Worm (Caenorhabditis elegans) whole organism, late embryonic: ENCODE measurements around the gene srh-269.

Source experiments
- C38D4.7 ChIP-seq: fragments of 200-800 bp; sonication (Bioruptor generic); optimal IDR thresholded peaks from 2 replicates; lab custom pipeline; 2018; ENCODE audit warnings: mild to moderate bottlenecking, missing genetic modification characterization, moderate library complexity, missing compliant biosample characterization
- F13H6.1 ChIP-seq: sonication (generic microtip); optimal IDR thresholded peaks from 2 replicates; lab custom pipeline; 2016; ENCODE audit warnings: missing genetic modification characterization, missing compliant biosample characterization
- K02D7.2 ChIP-seq: sonication (generic microtip); optimal IDR thresholded peaks from 2 replicates; lab custom pipeline; 2017; ENCODE audit warnings: mild to moderate bottlenecking, missing genetic modification characterization, missing compliant biosample characterization
- K09A11.1 ChIP-seq: sonication (generic microtip); optimal IDR thresholded peaks from 2 replicates; lab custom pipeline; 2017; ENCODE audit warnings: antibody characterized with exemption, mild to moderate bottlenecking, missing genetic modification characterization, missing compliant biosample characterization; ENCODE audit not compliant: insufficient read depth
- Y22D7AL.16 ChIP-seq: sonication (generic microtip); optimal IDR thresholded peaks from 2 replicates; lab custom pipeline; 2016; ENCODE audit warnings: missing genetic modification characterization, missing compliant biosample characterization
- ahr-1 ChIP-seq: sonication (generic microtip); optimal IDR thresholded peaks from 2 replicates; lab custom pipeline; 2016; ENCODE audit warnings: missing genetic modification characterization, missing compliant biosample characterization
- ceh-14 ChIP-seq: sonication (generic microtip); optimal IDR thresholded peaks from 2 replicates; lab custom pipeline; 2016; ENCODE audit warnings: missing genotype, missing genetic modification characterization, missing compliant biosample characterization
- ceh-18 ChIP-seq: sonication (generic microtip); optimal IDR thresholded peaks from 2 replicates; lab custom pipeline; 2016; ENCODE audit warnings: missing genetic modification characterization, missing compliant biosample characterization
- ceh-22 ChIP-seq: sonication (generic microtip); optimal IDR thresholded peaks from 2 replicates; lab custom pipeline; 2017; ENCODE audit warnings: missing biosample characterization, missing genetic modification characterization
- ceh-31 ChIP-seq: sonication (generic microtip); optimal IDR thresholded peaks from 2 replicates; lab custom pipeline; 2016; ENCODE audit warnings: missing genetic modification characterization, missing compliant biosample characterization
- elt-2 ChIP-seq: sonication (generic microtip); optimal IDR thresholded peaks from 2 replicates; lab custom pipeline; 2016; ENCODE audit warnings: missing genetic modification reagents, missing genetic modification characterization, missing compliant biosample characterization
- elt-4 ChIP-seq: sonication (generic microtip); optimal IDR thresholded peaks from 2 replicates; lab custom pipeline; 2016; ENCODE audit warnings: missing genetic modification characterization, missing compliant biosample characterization
- ets-4 ChIP-seq: sonication (generic microtip); optimal IDR thresholded peaks from 2 replicates; lab custom pipeline; 2016; ENCODE audit warnings: missing genetic modification characterization, missing compliant biosample characterization
- eyg-1 ChIP-seq: sonication (generic microtip); optimal IDR thresholded peaks from 2 replicates; lab custom pipeline; 2016; ENCODE audit warnings: missing genotype, missing genetic modification characterization, missing compliant biosample characterization
- gmeb-2 ChIP-seq: sonication (generic microtip); optimal IDR thresholded peaks from 2 replicates; lab custom pipeline; 2016; ENCODE audit warnings: missing genetic modification characterization, inconsistent platforms, missing compliant biosample characterization
- hlh-30 ChIP-seq: sonication (generic microtip); optimal IDR thresholded peaks from 2 replicates; lab custom pipeline; 2017; ENCODE audit warnings: antibody characterized with exemption, missing genetic modification characterization, missing compliant biosample characterization; ENCODE audit not compliant: insufficient read depth
- hlh-8 ChIP-seq: sonication (generic microtip); optimal IDR thresholded peaks from 2 replicates; lab custom pipeline; 2016; ENCODE audit warnings: missing genotype, missing genetic modification characterization, missing compliant biosample characterization
- lim-6 ChIP-seq: sonication (generic microtip); optimal IDR thresholded peaks from 2 replicates; lab custom pipeline; 2016; ENCODE audit warnings: missing genetic modification characterization, missing compliant biosample characterization
- lin-11 ChIP-seq: fragments of 200-800 bp; sonication (Bioruptor generic); optimal IDR thresholded peaks from 2 replicates; lab custom pipeline; 2018; ENCODE audit warnings: mild to moderate bottlenecking, missing genetic modification characterization, missing compliant biosample characterization
- madf-2 ChIP-seq: sonication (generic microtip); optimal IDR thresholded peaks from 2 replicates; lab custom pipeline; 2017; ENCODE audit warnings: missing genetic modification characterization, missing compliant biosample characterization
- nhr-11 ChIP-seq: fragments of 150-350 bp; optimal IDR thresholded peaks from 2 replicates; lab custom pipeline; 2014; ENCODE audit warnings: missing biosample characterization, missing genetic modification characterization
- npax-4 ChIP-seq: sonication (generic microtip); optimal IDR thresholded peaks from 2 replicates; lab custom pipeline; 2016; ENCODE audit warnings: missing genetic modification characterization, missing compliant biosample characterization
- pag-3 ChIP-seq: sonication (generic microtip); optimal IDR thresholded peaks from 2 replicates; lab custom pipeline; 2016; ENCODE audit warnings: missing compliant biosample characterization, missing genetic modification characterization, borderline replicate concordance
- pat-9 ChIP-seq: fragments of 200-800 bp; sonication (Bioruptor generic); optimal IDR thresholded peaks from 2 replicates; lab custom pipeline; 2018; ENCODE audit warnings: mild to moderate bottlenecking, missing genetic modification characterization, moderate library complexity, missing compliant biosample characterization
- pha-4 ChIP-seq: fragments of 150-350 bp; optimal IDR thresholded peaks from 2 replicates; lab custom pipeline; 2018; ENCODE audit warnings: missing biosample characterization, missing genetic modification reagents, missing genetic modification characterization
- pqm-1 ChIP-seq: sonication (generic microtip); optimal IDR thresholded peaks from 2 replicates; lab custom pipeline; 2016; ENCODE audit warnings: missing genetic modification characterization, missing compliant biosample characterization
- pros-1 ChIP-seq: fragments of 150-350 bp; optimal IDR thresholded peaks from 2 replicates; lab custom pipeline; 2014; ENCODE audit warnings: missing biosample characterization, missing genetic modification reagents, missing genetic modification characterization
- sdc-2 ChIP-seq: sonication (generic microtip); optimal IDR thresholded peaks from 2 replicates; lab custom pipeline; 2016; ENCODE audit warnings: missing genotype, missing genetic modification characterization, missing compliant biosample characterization
- sox-4 ChIP-seq: sonication (generic microtip); optimal IDR thresholded peaks from 2 replicates; lab custom pipeline; 2017; ENCODE audit warnings: mild to moderate bottlenecking, missing genetic modification characterization, inconsistent platforms, missing compliant biosample characterization
- syd-9 ChIP-seq: sonication (generic microtip); optimal IDR thresholded peaks from 2 replicates; lab custom pipeline; 2016; ENCODE audit warnings: mild to moderate bottlenecking, missing genetic modification characterization, moderate library complexity, missing compliant biosample characterization
- tbx-2 ChIP-seq: sonication (generic microtip); optimal IDR thresholded peaks from 2 replicates; lab custom pipeline; 2016; ENCODE audit warnings: missing genetic modification characterization, missing compliant biosample characterization
- tbx-7 ChIP-seq: sonication (generic microtip); optimal IDR thresholded peaks from 2 replicates; lab custom pipeline; 2016; ENCODE audit warnings: missing genotype, missing genetic modification characterization, missing compliant biosample characterization
- ttx-3 ChIP-seq: sonication (generic microtip); optimal IDR thresholded peaks from 2 replicates; lab custom pipeline; 2016; ENCODE audit warnings: missing genetic modification reagents, missing genetic modification characterization, missing compliant biosample characterization
- unc-3 ChIP-seq, 2 experiments: fragments of 200-800 bp in 1 of 2; sonication (Bioruptor generic) in 1 of 2; sonication (generic microtip) in 1 of 2; conservative IDR thresholded peaks in 1 of 2; optimal IDR thresholded peaks in 1 of 2; 2 replicates each; pipeline versions ENCODE4 v1.3.6 to Lab custom; 2016 to 2022; ENCODE audit warnings: missing compliant biosample characterization in 2 of 2, missing genetic modification characterization in 2 of 2, missing genetic modification reagents in 1 of 2
- unc-42 ChIP-seq: sonication (generic microtip); optimal IDR thresholded peaks from 2 replicates; lab custom pipeline; 2016; ENCODE audit warnings: missing genotype, missing genetic modification characterization, missing compliant biosample characterization
- unc-86 ChIP-seq: sonication (generic microtip); optimal IDR thresholded peaks from 2 replicates; lab custom pipeline; 2016; ENCODE audit warnings: missing genetic modification characterization, missing compliant biosample characterization
- ztf-16 ChIP-seq: sonication (generic microtip); optimal IDR thresholded peaks from 2 replicates; lab custom pipeline; 2017; ENCODE audit warnings: missing genetic modification characterization, missing compliant biosample characterization

Gene srh-269

DNA sequence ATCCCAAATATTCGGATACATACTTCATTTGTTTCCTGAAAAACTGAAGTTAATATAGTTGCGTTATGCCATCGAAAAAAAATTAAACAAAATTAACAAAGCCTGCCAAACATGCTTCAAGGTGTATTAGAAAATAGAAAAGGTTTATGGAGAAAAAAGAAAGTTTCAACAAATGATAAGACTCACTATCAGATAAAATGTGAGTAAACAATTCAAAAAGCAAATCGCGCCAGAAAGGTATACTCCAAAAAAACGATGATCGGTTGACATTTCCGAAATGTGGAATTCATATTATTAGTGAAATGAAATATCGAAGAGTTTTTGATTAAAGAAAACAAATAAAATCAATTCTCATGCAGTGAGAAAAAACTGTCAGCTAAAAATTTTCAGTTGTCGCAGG, 29.0 kb upstream of the srh-269 start, which contains the start of gene Y70C5A.3:
Gene Y70C5A.3, minus strand, starts transcription at position 50 of the 400 bp plus-strand sequence.
- TF ChIP-seq ceh-31 (tag; lab: Kevin White, UChicago) (no peak), K09A11.1 (tag; lab: Kevin White, UChicago) (no peak), F13H6.1 (tag; lab: Kevin White, UChicago) (no peak), K02D7.2 (tag; lab: Kevin White, UChicago) (no peak), ztf-16 (tag; lab: Kevin White, UChicago) (no peak), sdc-2 (tag; lab: Kevin White, UChicago) (no peak), ceh-18 (no peak), tbx-7 (tag; lab: Kevin White, UChicago) (no peak), ceh-14 (tag; lab: Kevin White, UChicago) (no peak), gmeb-2 (tag; lab: Kevin White, UChicago) (no peak), elt-2 (no peak), eyg-1 (tag; lab: Kevin White, UChicago) (no peak), unc-86 (tag; lab: Kevin White, UChicago) (no peak), Y22D7AL.16 (tag; lab: Kevin White, UChicago) (no peak), C38D4.7 (GFP tag; lab: Kevin White, UChicago) (no peak)

DNA sequence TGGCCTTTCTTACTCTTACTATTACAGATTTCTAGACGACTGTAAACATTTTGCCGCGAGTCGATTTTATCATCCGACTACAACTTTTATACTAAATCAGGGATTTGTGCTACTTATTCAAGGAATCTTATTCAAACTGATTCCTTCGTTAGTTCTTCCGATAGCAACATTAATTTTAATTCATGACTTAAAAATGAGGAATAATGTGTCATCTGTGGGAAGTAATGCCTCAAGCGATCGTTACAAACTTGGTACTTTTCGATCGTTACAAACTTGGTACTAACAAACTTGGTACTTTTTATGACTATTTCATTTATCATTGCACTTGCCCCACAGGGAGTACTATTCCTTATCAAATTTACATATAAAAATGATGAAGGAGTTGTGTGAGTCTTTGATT, 25.6 kb upstream of the srh-269 start, which contains the start of gene Y70C5A.4:
Gene Y70C5A.4, plus strand, starts transcription at position 301 of the 400 bp plus-strand sequence.
- TF ChIP-seq pha-4 (tag; lab: Kevin White, UChicago) (no peak), nhr-11 (tag; lab: Kevin White, UChicago) (no peak), pros-1 (tag; lab: Kevin White, UChicago) (no peak), C38D4.7 (GFP tag; lab: Kevin White, UChicago) (no peak), ets-4 (tag; lab: Kevin White, UChicago) (no peak)

DNA sequence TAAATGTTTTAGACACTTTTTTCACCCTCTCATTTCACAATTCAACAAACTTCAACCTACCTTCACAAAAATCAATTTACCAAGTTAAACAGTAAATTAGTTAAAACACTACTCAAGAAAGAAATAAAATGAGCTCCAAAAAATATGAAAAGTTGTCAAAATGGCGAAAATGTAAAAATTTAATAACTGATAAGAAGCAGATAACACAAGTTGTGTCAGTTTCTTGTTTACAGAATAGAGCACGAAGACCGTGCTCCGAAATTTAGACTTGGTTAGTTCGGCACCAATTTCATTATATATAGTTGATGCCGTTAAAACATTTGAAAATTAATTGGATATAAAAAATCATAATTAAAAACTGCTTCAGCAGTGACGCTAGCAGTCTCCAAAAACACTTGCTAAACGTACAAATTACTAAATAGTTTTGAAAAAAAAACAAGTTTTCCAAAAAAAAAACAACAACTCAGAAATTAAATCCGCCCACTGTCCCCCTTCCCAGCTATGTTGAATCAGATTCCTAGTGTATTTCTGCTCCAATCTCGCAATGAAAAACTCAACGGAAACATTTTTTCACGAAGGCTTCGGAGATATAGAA, 19.0 kb upstream of the srh-269 start, which contains the start of gene srw-54:
Gene srw-54, plus strand, starts transcription at position 545 of the 595 bp plus-strand sequence.
- no peak for TF ChIP-seq nhr-11 (tag; lab: Kevin White, UChicago)
- TF ChIP-seq unc-42 (tag; lab: Kevin White, UChicago) = no peak
- TF ChIP-seq Y22D7AL.16 (tag; lab: Kevin White, UChicago) = no peak
- TF ChIP-seq ets-4 (tag; lab: Kevin White, UChicago) = no peak
- no peak for TF ChIP-seq pqm-1
- no peak for TF ChIP-seq sdc-2 (tag; lab: Kevin White, UChicago)
- TF ChIP-seq hlh-30 (tag; lab: Kevin White, UChicago) = no peak
- no peak for TF ChIP-seq npax-4 (tag; lab: Kevin White, UChicago)
- no peak for TF ChIP-seq ahr-1 (tag; lab: Kevin White, UChicago)

DNA sequence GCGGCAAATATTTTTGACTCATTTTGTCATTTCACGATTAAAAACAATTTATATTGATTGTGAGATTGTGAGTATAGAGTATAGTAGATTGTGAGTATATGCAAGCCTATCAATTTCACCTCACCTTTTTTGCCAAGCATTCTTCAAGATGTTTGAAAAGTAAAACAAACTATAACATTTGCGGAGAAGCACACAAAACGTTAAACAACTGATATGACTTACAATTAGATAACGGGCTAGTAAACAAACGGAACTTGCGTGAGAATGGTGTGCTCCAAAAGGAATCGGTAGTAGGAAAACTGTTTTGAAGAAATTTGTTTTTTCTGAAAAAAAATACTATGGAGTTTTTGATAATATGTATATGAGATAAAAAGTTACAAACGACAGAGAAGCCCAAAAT, 18.3 kb upstream of the srh-269 start:
- TF ChIP-seq elt-4 (tag; lab: Kevin White, UChicago) (no peak), ceh-22 (no peak)

DNA sequence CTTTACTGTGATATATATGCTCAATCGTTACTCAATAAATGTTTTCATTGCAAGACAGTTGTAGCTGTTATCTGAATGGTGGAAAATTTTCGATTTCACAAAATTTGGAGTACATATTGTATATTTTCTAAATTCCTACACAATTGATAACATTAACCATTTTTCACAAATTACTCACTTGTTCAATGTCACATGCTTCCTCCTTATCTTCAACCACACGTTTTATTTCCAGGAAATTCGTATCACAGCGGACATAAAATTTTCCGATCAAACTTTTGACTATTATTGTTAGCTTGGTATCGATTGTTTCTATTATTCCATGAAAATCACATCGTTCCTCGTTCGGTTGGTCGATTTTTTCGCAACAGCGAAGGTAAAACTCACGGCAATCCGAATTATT, 16.6 kb upstream of the srh-269 start:
- TF ChIP-seq gmeb-2 (tag; lab: Kevin White, UChicago) (no peak), lim-6 (tag; lab: Kevin White, UChicago) (no peak), hlh-8 (tag; lab: Kevin White, UChicago) (no peak), pag-3 (tag; lab: Kevin White, UChicago) (no peak), ceh-31 (tag; lab: Kevin White, UChicago) (no peak), sox-4 (tag; lab: Kevin White, UChicago) (no peak), syd-9 (tag; lab: Kevin White, UChicago) (no peak), pha-4 (tag; lab: Kevin White, UChicago) (no peak), tbx-2 (tag; lab: Kevin White, UChicago) (no peak), ttx-3 (tag; lab: Kevin White, UChicago) (no peak), madf-2 (tag; lab: Kevin White, UChicago) (no peak), ets-4 (tag; lab: Kevin White, UChicago) (no peak), pat-9 (tag; lab: Kevin White, UChicago) (no peak), unc-3 (GFP tag; conservative IDR thresholded peaks at IDR 0.05; lab: Robert Waterston, UW) (no peak), unc-3 (tag; optimal IDR thresholded peaks at IDR 0.05; lab: Kevin White, UChicago) (no peak), lin-11 (tag; lab: Kevin White, UChicago) (no peak)
- TF ChIP-seq, all 69 proteins: peak for 0
